Fruit fly (Drosophila melanogaster) whole organism, pupa: ENCODE results near the gene slgA.

Experiments
- CG10348 ChIP-seq: fragments of 200-800 bp; sonication (Bioruptor generic); IDR thresholded peaks from 2 replicates; pipeline ENCODE4 v1.3.6; 2022; ENCODE audit warnings: missing biosample characterization, missing genetic modification characterization
- CG34367 ChIP-seq: fragments of 200-800 bp; sonication (Bioruptor generic); optimal IDR thresholded peaks from 2 replicates; lab custom pipeline; 2018; ENCODE audit warnings: missing biosample characterization, mild to moderate bottlenecking, missing genetic modification characterization
- CG9948 ChIP-seq: fragments of 200-800 bp; sonication (Bioruptor generic); optimal IDR thresholded peaks from 2 replicates; lab custom pipeline; 2018; ENCODE audit warnings: missing biosample characterization, mild to moderate bottlenecking, missing genetic modification characterization, moderate library complexity
- EcR ChIP-seq: fragments of 200-800 bp; sonication (Bioruptor generic); optimal IDR thresholded peaks from 3 replicates; lab custom pipeline; 2019; ENCODE audit warnings: missing biosample characterization, missing genetic modification characterization, mild to moderate bottlenecking, moderate library complexity, missing genetic modification reagents
- Pif1B ChIP-seq: fragments of 200-800 bp; sonication (Bioruptor generic); optimal IDR thresholded peaks from 3 replicates; lab custom pipeline; 2016; ENCODE audit warnings: missing biosample characterization, missing genetic modification characterization
- fd96Ca ChIP-seq: fragments of 200-800 bp; sonication (Bioruptor generic); IDR thresholded peaks from 3 replicates; pipeline ENCODE4 v1.3.6; 2022; ENCODE audit warnings: missing biosample characterization, missing genetic modification characterization

DNA sequence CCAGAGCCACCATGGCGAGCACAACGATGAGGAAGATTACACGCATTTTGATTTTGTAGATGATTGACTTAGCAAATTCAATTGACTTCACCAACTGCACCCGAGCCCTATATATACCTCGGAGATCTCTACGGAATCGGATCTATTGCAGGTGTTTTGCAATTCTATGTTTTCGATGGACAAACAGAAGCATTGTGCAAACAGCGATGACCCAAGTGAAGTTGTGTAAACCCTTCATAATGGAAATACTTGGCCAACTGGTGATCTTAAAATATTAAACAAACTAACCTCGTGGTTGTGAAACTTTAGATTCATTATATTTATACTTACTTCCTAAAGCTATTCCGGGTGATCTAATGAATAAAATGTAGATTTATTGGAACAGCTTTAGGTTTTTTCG is 28.9 kb downstream of the slgA start, which contains the start of gene whe:
- TF ChIP-seq EcR (GFP tag; lab: Kevin White, UChicago): no peak
- no peak for TF ChIP-seq CG10348 (GFP tag; lab: Robert Waterston, UW)
- no peak for TF ChIP-seq CG9948 (tag; lab: Kevin White, UChicago)
- TF ChIP-seq CG34367 (tag; lab: Kevin White, UChicago): no peak
- TF ChIP-seq Pif1B (GFP tag; lab: Kevin White, UChicago): no peak
- TF ChIP-seq fd96Ca (GFP tag; lab: Robert Waterston, UW): no peak
